Worm (Caenorhabditis elegans): ENCODE results near the gene Y69H2.17.

Gene Y69H2.17

DNA sequence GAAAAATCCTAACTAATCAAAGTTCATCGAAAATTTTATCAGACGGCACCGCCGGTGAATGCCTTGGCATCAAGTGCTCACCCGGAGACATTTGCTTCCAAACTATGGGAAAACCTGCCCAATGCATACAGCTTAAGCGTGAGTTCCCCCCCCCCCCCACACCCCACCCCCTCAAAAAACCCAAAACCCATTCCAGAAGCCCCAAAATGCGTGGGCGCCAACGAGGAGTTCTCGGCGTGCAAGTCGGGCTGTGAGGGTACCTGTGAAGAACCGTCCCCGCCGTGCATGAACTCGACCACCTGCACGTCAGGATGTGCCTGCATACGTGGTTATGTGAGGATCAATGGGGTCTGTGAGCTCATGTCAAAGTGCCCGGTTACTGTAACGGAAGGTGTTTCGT, 10.4 kb upstream of the Y69H2.17 start:
- TF ChIP-seq lin-11 (tag; optimal IDR thresholded peaks at IDR 0.05) (no peak), unc-86 (tag; optimal IDR thresholded peaks at IDR 0.05) (no peak), nhr-232 (tag; optimal IDR thresholded peaks at IDR 0.05) (no peak), sox-4 (tag; optimal IDR thresholded peaks at IDR 0.05) (no peak), lim-6 (tag; optimal IDR thresholded peaks at IDR 0.05) (no peak), hlh-8 (tag; optimal IDR thresholded peaks at IDR 0.05) (no peak), ceh-18 (tag; optimal IDR thresholded peaks at IDR 0.05) (no peak), ceh-34 (tag; optimal IDR thresholded peaks at IDR 0.05) (no peak), npax-4 (tag; optimal IDR thresholded peaks at IDR 0.05) (no peak), zip-5 (tag; optimal IDR thresholded peaks at IDR 0.05) (no peak), Y22D7AL.16 (tag; optimal IDR thresholded peaks at IDR 0.05) (no peak), ets-4 (tag; optimal IDR thresholded peaks at IDR 0.05) (no peak), ceh-9 (tag; optimal IDR thresholded peaks at IDR 0.05) (no peak), nhr-11 (tag; optimal IDR thresholded peaks at IDR 0.05) (no peak), C38D4.7 (GFP tag; optimal IDR thresholded peaks at IDR 0.05) (no peak), ceh-30 (tag; optimal IDR thresholded peaks at IDR 0.05) (no peak), ref-2 (tag; optimal IDR thresholded peaks at IDR 0.05) (no peak), hlh-6 (tag; optimal IDR thresholded peaks at IDR 0.05) (no peak)

DNA sequence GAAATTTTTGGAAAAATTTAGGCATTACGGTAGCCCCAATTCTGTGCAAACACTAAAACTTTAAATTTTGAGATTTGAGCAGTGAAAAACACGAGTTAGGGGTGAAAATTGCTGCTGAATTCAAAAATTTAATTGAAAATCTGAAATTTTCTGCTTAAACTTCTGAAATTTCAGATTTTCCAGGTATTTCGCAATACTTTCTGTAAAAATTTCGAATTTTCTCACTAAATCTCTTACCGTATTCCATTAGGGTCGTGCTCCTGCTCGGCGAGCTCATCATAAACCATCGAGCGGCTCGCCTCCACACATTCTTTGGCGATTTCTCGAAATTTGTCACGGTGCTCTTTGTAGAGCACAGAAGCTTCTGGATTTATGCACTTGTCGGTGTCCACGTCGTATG, 2.6 kb downstream of the Y69H2.17 start:
- no peak for TF ChIP-seq ref-2 (tag; optimal IDR thresholded peaks at IDR 0.05)
- no peak for TF ChIP-seq nfya-1 (tag; optimal IDR thresholded peaks at IDR 0.05)
- TF ChIP-seq unc-42 (tag; optimal IDR thresholded peaks at IDR 0.05) = no peak
- no peak for TF ChIP-seq K02D7.2 (tag; optimal IDR thresholded peaks at IDR 0.05)
- TF ChIP-seq pros-1 (tag; optimal IDR thresholded peaks at IDR 0.05) = no peak
- TF ChIP-seq pha-2 (tag; optimal IDR thresholded peaks at IDR 0.05) = no peak
- TF ChIP-seq C08G9.2 (tag; optimal IDR thresholded peaks at IDR 0.05) = no peak
- no peak for TF ChIP-seq fkh-6 (tag; optimal IDR thresholded peaks at IDR 0.05)
- TF ChIP-seq madf-2 (tag; optimal IDR thresholded peaks at IDR 0.05) = no peak
- no peak for TF ChIP-seq ceh-2 (tag; optimal IDR thresholded peaks at IDR 0.05)
- TF ChIP-seq ceh-18 (tag; optimal IDR thresholded peaks at IDR 0.05) = no peak
- no peak for TF ChIP-seq ceh-22 (tag; optimal IDR thresholded peaks at IDR 0.05)
- TF ChIP-seq sdc-2 (tag; optimal IDR thresholded peaks at IDR 0.05) = no peak
- no peak for TF ChIP-seq pag-3 (tag; optimal IDR thresholded peaks at IDR 0.05; ENCODE audit: borderline replicate concordance)
- TF ChIP-seq ceh-31 (tag; optimal IDR thresholded peaks at IDR 0.05) = no peak

DNA sequence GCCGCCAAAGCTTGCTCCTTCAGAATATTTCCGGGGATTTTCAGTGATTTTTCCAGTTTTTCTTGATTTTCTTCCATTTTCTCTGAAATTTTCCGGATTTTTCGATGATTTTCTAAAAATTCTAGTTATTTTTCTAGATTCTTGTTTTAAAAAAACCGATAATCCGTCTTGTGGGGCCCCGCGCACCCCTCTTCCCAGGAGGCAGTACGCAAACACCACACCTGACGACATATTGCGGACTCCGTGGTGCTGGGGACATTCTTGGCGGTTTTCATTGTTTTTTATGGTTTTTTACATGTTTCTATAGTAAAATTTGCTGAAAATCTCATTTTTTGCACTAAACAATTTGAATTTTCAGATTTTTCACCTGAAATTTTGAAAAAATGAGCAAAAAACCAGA, 4.9 kb downstream of the Y69H2.17 start, which contains the start of the genes ubc-19 and Y69H2.7:
TSS of gene ubc-19 (minus strand) at position 82 of the 400 bp plus-strand sequence.
TSS of gene Y69H2.7 (plus strand) at position 309 of the 400 bp plus-strand sequence.
- TF ChIP-seq ceh-30 (tag; optimal IDR thresholded peaks at IDR 0.05) (peak; percentile 8), odd-2 (tag; optimal IDR thresholded peaks at IDR 0.05) (no peak), nhr-232 (tag; optimal IDR thresholded peaks at IDR 0.05) (no peak), nfya-1 (tag; optimal IDR thresholded peaks at IDR 0.05) (peak; percentile 25), ceh-48 (tag; optimal IDR thresholded peaks at IDR 0.05) (peak; percentile 23)

DNA sequence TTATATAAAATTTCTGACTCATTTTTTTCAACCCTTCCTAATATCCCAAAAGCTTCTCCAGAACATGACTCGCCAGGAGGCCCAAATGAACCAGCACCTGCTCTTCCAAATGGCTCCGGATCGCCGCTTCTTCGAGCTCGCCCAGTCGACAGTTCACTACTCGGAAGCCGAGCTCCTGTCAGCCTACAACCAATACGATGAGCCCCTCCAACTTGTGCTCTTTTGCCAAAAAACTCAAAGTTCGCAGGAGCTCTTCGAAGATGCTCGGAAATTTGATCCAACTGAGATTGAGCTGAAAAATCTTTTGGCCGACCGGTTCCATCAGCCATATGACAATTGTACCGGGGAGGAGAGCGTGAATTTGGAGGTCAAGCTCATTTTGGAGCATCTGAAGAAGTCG, 10.7 kb downstream of the Y69H2.17 start:
- TF ChIP-seq ama-1 (optimal IDR thresholded peaks at IDR 0.05) (no peak), ceh-48 (tag; optimal IDR thresholded peaks at IDR 0.05) (no peak), unc-55 (GFP tag; optimal IDR thresholded peaks at IDR 0.05) (no peak)

DNA sequence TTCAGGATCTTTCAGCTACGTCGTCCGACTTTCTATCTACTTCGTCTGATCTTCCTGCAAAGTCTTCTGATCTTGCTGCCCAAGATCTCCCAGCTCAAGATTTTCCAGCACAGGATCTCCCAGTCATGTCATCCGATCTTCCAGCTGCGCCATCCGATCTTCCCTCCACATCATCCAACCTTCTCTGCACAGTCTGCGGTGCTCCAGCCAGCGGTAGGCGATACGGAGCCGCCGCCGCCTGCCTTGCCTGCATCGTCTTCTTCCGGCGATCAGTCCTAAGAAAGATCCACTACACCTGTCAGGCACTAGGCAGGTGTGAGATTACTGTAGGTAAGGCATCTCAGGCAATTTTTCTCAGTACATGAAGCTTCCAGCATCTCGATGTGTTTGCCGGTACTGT, 14.6 kb downstream of the Y69H2.17 start, which contains the start of gene nhr-241:
TSS of gene nhr-241 (plus strand) at position 126 of the 400 bp plus-strand sequence.
- TF ChIP-seq pag-3 (tag; optimal IDR thresholded peaks at IDR 0.05; ENCODE audit: borderline replicate concordance) (peak; percentile 46), Y22D7AL.16 (tag; optimal IDR thresholded peaks at IDR 0.05) (no peak)

All from whole organism, late embryonic.